Worm (Caenorhabditis elegans) whole organism, L2 larva: ENCODE results near the gene gcy-25.
A peak's percentile ranks its signal among the peaks of the same experiment; 100 is the strongest.

Experiments used
- C34F6.9 ChIP-seq: fragments of 150-350 bp; optimal IDR thresholded peaks from 2 replicates; lab custom pipeline; 2014; ENCODE audit warnings: missing biosample characterization, missing genetic modification characterization
- F13H6.1 ChIP-seq: sonication (generic microtip); optimal IDR thresholded peaks from 2 replicates; lab custom pipeline; 2016; ENCODE audit warnings: missing genetic modification characterization, missing compliant biosample characterization
- R02D3.7 ChIP-seq: fragments of 150-350 bp; optimal IDR thresholded peaks from 2 replicates; lab custom pipeline; 2014; ENCODE audit warnings: missing biosample characterization, missing genetic modification characterization
- Y55F3AM.14 ChIP-seq: fragments of 200-800 bp; sonication (Bioruptor generic); optimal IDR thresholded peaks from 2 replicates; lab custom pipeline; 2018; ENCODE audit warnings: mild to moderate bottlenecking, missing genetic modification characterization, missing compliant biosample characterization
- ZK546.5 ChIP-seq: sonication (generic microtip); optimal IDR thresholded peaks from 2 replicates; lab custom pipeline; 2017; ENCODE audit warnings: missing biosample characterization, missing genetic modification characterization
- alr-1 ChIP-seq: fragments of 150-350 bp; optimal IDR thresholded peaks from 2 replicates; lab custom pipeline; 2014; ENCODE audit warnings: missing biosample characterization, missing genetic modification characterization
- aly-2 ChIP-seq: fragments of 150-350 bp; optimal IDR thresholded peaks from 2 replicates; lab custom pipeline; 2014; ENCODE audit warnings: missing biosample characterization, missing genetic modification characterization
- ama-1 ChIP-seq: fragments of 150-350 bp; optimal IDR thresholded peaks from 2 replicates; lab custom pipeline; 2018; ENCODE audit warnings: inconsistent platforms
- ceh-16 ChIP-seq: fragments of 150-350 bp; optimal IDR thresholded peaks from 2 replicates; lab custom pipeline; 2014; ENCODE audit warnings: missing biosample characterization, missing genetic modification characterization
- ceh-82 ChIP-seq: fragments of 150-350 bp; optimal IDR thresholded peaks from 2 replicates; lab custom pipeline; 2014; ENCODE audit warnings: missing biosample characterization, missing genetic modification characterization
- crh-2 ChIP-seq: sonication (generic microtip); optimal IDR thresholded peaks from 2 replicates; lab custom pipeline; 2017; ENCODE audit warnings: missing biosample characterization, missing genetic modification characterization
- dmd-4 ChIP-seq: sonication (generic microtip); optimal IDR thresholded peaks from 2 replicates; lab custom pipeline; 2017; ENCODE audit warnings: missing biosample characterization, missing genetic modification characterization
- elt-1 ChIP-seq: fragments of 150-350 bp; optimal IDR thresholded peaks from 2 replicates; lab custom pipeline; 2014; ENCODE audit warnings: missing biosample characterization, missing genetic modification characterization
- elt-3 ChIP-seq: sonication (generic microtip); optimal IDR thresholded peaks from 2 replicates; lab custom pipeline; 2017; ENCODE audit warnings: missing biosample characterization, missing genetic modification characterization
- fos-1 ChIP-seq: fragments of 150-350 bp; optimal IDR thresholded peaks from 2 replicates; lab custom pipeline; 2014; ENCODE audit warnings: missing biosample characterization, missing genetic modification characterization
- gmeb-1 ChIP-seq: fragments of 150-350 bp; optimal IDR thresholded peaks from 2 replicates; lab custom pipeline; 2014; ENCODE audit warnings: missing biosample characterization, missing genetic modification characterization
- lin-13 ChIP-seq: fragments of 150-350 bp; optimal IDR thresholded peaks from 2 replicates; lab custom pipeline; 2014; ENCODE audit warnings: missing biosample characterization, missing genetic modification reagents, missing genetic modification characterization
- lin-39 ChIP-seq: fragments of 150-350 bp; optimal IDR thresholded peaks from 2 replicates; lab custom pipeline; 2014; ENCODE audit warnings: missing biosample characterization, missing genetic modification reagents, missing genetic modification characterization
- lsy-2 ChIP-seq, 2 experiments: fragments of 150-350 bp in 1 of 2; sonication (generic microtip) in 1 of 2; optimal IDR thresholded peaks; 2 replicates each; lab custom pipeline; 2014 to 2017; ENCODE audit warnings: missing biosample characterization in 2 of 2, missing genetic modification characterization in 2 of 2
- mab-5 ChIP-seq: fragments of 150-350 bp; optimal IDR thresholded peaks from 2 replicates; lab custom pipeline; 2014; ENCODE audit warnings: missing biosample characterization, missing genetic modification characterization
- mbf-1 ChIP-seq: sonication (generic microtip); optimal IDR thresholded peaks from 2 replicates; lab custom pipeline; 2017; ENCODE audit warnings: missing biosample characterization, missing genetic modification characterization
- mdl-1 ChIP-seq, 2 experiments: fragments of 150-350 bp in 1 of 2; sonication (generic microtip) in 1 of 2; optimal IDR thresholded peaks; 2 replicates each; lab custom pipeline; 2017; ENCODE audit warnings: missing biosample characterization in 2 of 2, missing genetic modification characterization in 2 of 2
- nhr-10 ChIP-seq: sonication (generic microtip); optimal IDR thresholded peaks from 2 replicates; lab custom pipeline; 2017; ENCODE audit warnings: missing biosample characterization, missing genetic modification characterization
- nhr-12 ChIP-seq: fragments of 150-350 bp; optimal IDR thresholded peaks from 2 replicates; lab custom pipeline; 2014; ENCODE audit warnings: missing biosample characterization, missing genetic modification characterization
- nhr-129 ChIP-seq: fragments of 150-350 bp; optimal IDR thresholded peaks from 2 replicates; lab custom pipeline; 2014; ENCODE audit warnings: missing biosample characterization, missing genetic modification characterization
- nhr-21 ChIP-seq: fragments of 150-350 bp; optimal IDR thresholded peaks from 2 replicates; lab custom pipeline; 2014; ENCODE audit warnings: missing biosample characterization, missing genetic modification characterization
- nhr-23 ChIP-seq: fragments of 150-350 bp; optimal IDR thresholded peaks from 2 replicates; lab custom pipeline; 2014; ENCODE audit warnings: missing biosample characterization, missing genetic modification reagents, missing genetic modification characterization
- nhr-237 ChIP-seq: fragments of 150-350 bp; optimal IDR thresholded peaks from 2 replicates; lab custom pipeline; 2014; ENCODE audit warnings: missing biosample characterization, missing genetic modification characterization
- nhr-25 ChIP-seq: fragments of 150-350 bp; sonication (generic microtip); optimal IDR thresholded peaks from 3 replicates; lab custom pipeline; 2014; ENCODE audit warnings: missing biosample characterization, missing genetic modification characterization
- nhr-6 ChIP-seq: fragments of 150-350 bp; optimal IDR thresholded peaks from 2 replicates; lab custom pipeline; 2014; ENCODE audit warnings: missing biosample characterization, missing genetic modification characterization
- peb-1 ChIP-seq: fragments of 150-350 bp; optimal IDR thresholded peaks from 2 replicates; lab custom pipeline; 2014; ENCODE audit warnings: missing biosample characterization, missing genetic modification characterization
- sem-4 ChIP-seq: fragments of 150-350 bp; optimal IDR thresholded peaks from 2 replicates; lab custom pipeline; 2014; ENCODE audit warnings: missing biosample characterization, missing genetic modification reagents, missing genetic modification characterization
- skn-1 ChIP-seq: sonication (generic microtip); optimal IDR thresholded peaks from 2 replicates; lab custom pipeline; 2017; ENCODE audit warnings: missing biosample characterization, missing genetic modification characterization
- sma-3 ChIP-seq: sonication (generic microtip); optimal IDR thresholded peaks from 2 replicates; lab custom pipeline; 2016; ENCODE audit warnings: missing genetic modification reagents, missing genetic modification characterization, missing compliant biosample characterization
- sma-9 ChIP-seq, 2 experiments: fragments of 150-350 bp in 1 of 2; sonication (generic microtip) in 1 of 2; optimal IDR thresholded peaks; 2 replicates each; lab custom pipeline; 2014 to 2016; ENCODE audit warnings: missing genetic modification characterization in 2 of 2, mild to moderate bottlenecking in 1 of 2, missing biosample characterization in 1 of 2, missing compliant biosample characterization in 1 of 2, missing genetic modification reagents in 1 of 2, moderate library complexity in 1 of 2
- snpc-4 ChIP-seq: fragments of 150-350 bp; optimal IDR thresholded peaks from 2 replicates; lab custom pipeline; 2014; ENCODE audit warnings: missing biosample characterization, missing genetic modification characterization
- unc-55 ChIP-seq: fragments of 150-350 bp; sonication (generic microtip); optimal IDR thresholded peaks from 3 replicates; lab custom pipeline; 2014; ENCODE audit warnings: missing biosample characterization, missing genetic modification reagents, missing genetic modification characterization
- unc-62 ChIP-seq: fragments of 150-350 bp; optimal IDR thresholded peaks from 2 replicates; lab custom pipeline; 2014; ENCODE audit warnings: missing biosample characterization, missing genetic modification reagents, missing genetic modification characterization
- ztf-1 ChIP-seq: fragments of 200-800 bp; sonication (Bioruptor generic); conservative IDR thresholded peaks from 2 replicates; pipeline ENCODE4 v1.3.6; 2022; ENCODE audit warnings: missing genetic modification characterization, missing compliant biosample characterization
- ztf-11 ChIP-seq: sonication (generic microtip); optimal IDR thresholded peaks from 2 replicates; lab custom pipeline; 2017; ENCODE audit warnings: missing biosample characterization, missing genetic modification characterization
- ztf-4 ChIP-seq: fragments of 150-350 bp; optimal IDR thresholded peaks from 2 replicates; lab custom pipeline; 2014; ENCODE audit warnings: missing biosample characterization, missing genetic modification characterization

Gene gcy-25

DNA sequence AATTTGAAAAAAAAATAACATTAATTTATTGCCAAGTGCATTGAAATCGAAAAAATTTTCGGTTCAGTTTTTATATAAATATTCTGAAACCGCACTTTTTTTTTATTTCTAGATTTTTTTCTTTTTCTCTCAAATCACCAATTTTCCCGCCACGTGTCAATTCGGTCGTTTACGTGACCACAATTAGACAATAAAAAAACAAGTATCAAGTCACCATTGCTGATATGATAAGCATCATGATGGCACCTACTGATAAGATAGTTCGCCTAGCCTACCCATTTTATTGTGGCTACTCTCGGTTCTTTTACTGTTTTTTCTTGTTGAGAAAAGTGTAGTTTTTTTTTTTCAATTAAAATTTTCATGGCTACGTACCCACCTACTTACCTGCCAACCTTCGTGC is 57.1 kb downstream of the gcy-25 start:
- TF ChIP-seq lsy-2 (tag; optimal IDR thresholded peaks at IDR 0.05; lab: Kevin White, UChicago): no peak
- peak; percentile 90 for TF ChIP-seq crh-2 (tag; lab: Kevin White, UChicago)
- TF ChIP-seq skn-1 (tag; lab: Kevin White, UChicago): peak; percentile 27
- peak; percentile 82 for TF ChIP-seq fos-1
- no peak for TF ChIP-seq ztf-4 (tag; lab: Kevin White, UChicago)
- peak; percentile 39 for TF ChIP-seq gmeb-1 (tag; lab: Kevin White, UChicago)

DNA sequence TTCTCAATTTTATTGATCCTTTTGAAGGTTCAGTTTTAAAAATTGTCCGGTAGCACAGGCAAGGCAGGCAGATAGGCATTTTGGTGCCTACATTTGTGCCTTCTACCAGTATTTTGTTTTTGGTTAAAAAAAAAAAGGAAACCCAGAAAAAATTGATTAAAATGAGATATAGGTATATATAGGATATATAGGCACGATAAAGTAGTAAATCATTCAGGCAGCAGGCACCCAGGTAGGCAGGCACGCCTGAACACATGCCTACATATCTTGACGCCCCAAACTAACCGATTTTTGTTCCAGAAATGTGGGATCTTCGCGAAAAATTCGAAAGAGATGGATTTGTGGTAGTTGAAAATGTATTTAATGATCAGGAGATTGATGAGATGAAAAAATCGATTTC is 57.5 kb downstream of the gcy-25 start, which contains the start of gene Y105C5B.9:
TSS of gene Y105C5B.9 (plus strand) at position 301 of the 400 bp plus-strand sequence.
- TF ChIP-seq aly-2 (tag; lab: Kevin White, UChicago) (no peak), sem-4 (tag; lab: Kevin White, UChicago) (no peak), lin-39 (tag; lab: Kevin White, UChicago) (no peak), ztf-1 (GFP tag; lab: Robert Waterston, UW) (no peak), ceh-82 (no peak), nhr-237 (tag; lab: Kevin White, UChicago) (no peak), unc-62 (no peak), nhr-25 (no peak), snpc-4 (tag; lab: Kevin White, UChicago) (no peak), mab-5 (no peak), elt-1 (tag; lab: Kevin White, UChicago) (no peak), nhr-21 (tag; lab: Kevin White, UChicago) (no peak), dmd-4 (tag; lab: Kevin White, UChicago) (no peak), crh-2 (tag; lab: Kevin White, UChicago) (no peak), peb-1 (no peak)

DNA sequence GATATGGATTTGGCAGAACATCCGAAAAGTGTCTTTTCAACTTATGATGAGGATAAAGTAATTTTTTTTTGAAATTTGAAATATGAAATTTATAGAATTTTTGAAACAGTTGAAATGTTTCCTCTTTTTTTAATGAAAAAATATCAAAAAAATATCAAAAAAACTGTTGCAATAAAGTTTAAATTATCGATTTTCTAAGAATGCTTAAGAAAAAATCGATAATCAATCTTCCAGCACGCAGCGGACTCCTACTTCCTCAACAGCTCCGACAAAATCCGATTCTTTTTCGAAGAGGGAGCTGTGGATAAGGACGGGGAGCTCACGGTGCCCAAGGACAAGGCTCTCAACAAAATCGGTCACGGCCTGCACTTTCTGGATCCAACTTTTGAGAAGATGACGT is 58.0 kb downstream of the gcy-25 start:
- TF ChIP-seq ama-1 (lab: Kevin White, UChicago) (no peak), mbf-1 (no peak), snpc-4 (tag; lab: Kevin White, UChicago) (no peak), alr-1 (tag; lab: Kevin White, UChicago) (no peak), nhr-21 (tag; lab: Kevin White, UChicago) (no peak), ztf-11 (tag; lab: Kevin White, UChicago) (no peak), elt-1 (tag; lab: Kevin White, UChicago) (no peak)
- TF ChIP-seq, all 48 proteins: peak for 0

DNA sequence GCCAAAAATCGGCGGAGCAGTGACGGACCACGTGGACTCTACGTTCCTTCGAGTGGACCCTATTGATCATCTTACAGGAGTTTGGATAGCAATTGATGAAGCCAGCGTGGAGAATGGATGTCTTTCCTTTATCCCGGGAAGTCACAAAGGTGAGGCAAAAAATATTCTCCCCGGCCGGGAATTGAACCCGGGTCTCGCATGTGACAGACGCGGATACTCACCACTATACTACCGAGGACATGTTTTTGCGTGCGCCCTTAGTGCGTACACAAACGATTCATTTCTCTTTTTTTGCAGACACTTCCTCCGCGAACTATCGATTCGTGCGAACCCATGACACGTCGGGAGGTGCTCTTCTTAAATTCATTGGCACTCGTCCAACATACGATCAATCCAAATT is 58.4 kb downstream of the gcy-25 start:
- no peak for TF ChIP-seq mbf-1
- no peak for TF ChIP-seq nhr-21 (tag; lab: Kevin White, UChicago)
- TF ChIP-seq sma-3 (GFP tag; lab: Kevin White, UChicago): peak; percentile 13
- TF ChIP-seq mdl-1 (tag; optimal IDR thresholded peaks at IDR 0.05; lab: Kevin White, UChicago): peak in 1 of 2 experiments; percentile 1
- TF ChIP-seq elt-3: no peak
- TF ChIP-seq Y55F3AM.14: peak; percentile 5
- TF ChIP-seq unc-55 (GFP tag; lab: Kevin White, UChicago): peak; percentile 34
- peak; percentile 28 for TF ChIP-seq gmeb-1 (tag; lab: Kevin White, UChicago)
- TF ChIP-seq sma-9 (GFP tag; optimal IDR thresholded peaks at IDR 0.05; lab: Kevin White, UChicago): peak; percentile 13
- TF ChIP-seq sma-9 (tag; optimal IDR thresholded peaks at IDR 0.05; lab: Kevin White, UChicago): no peak
- TF ChIP-seq nhr-6 (tag; lab: Kevin White, UChicago): no peak
- TF ChIP-seq nhr-129: peak; percentile 60
- no peak for TF ChIP-seq ZK546.5

DNA sequence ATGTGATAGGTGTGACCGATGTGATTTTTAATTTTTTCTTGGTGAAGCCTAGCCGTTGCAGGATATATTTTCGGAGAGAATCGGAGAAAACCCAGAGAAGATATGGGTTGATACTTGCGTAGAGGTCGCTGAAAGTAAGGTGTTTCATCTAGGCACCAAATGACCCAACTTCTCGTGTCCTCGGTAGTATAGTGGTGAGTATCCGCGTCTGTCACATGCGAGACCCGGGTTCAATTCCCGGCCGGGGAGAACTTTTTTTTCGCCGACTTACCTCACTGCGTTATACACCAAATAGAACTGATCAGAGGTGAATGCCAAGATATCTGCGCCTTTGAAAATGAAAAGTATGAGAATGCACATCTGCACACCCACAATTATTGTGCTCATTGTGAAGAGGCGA is 59.1 kb downstream of the gcy-25 start:
- TF ChIP-seq nhr-10 (tag; lab: Kevin White, UChicago) (no peak), snpc-4 (tag; lab: Kevin White, UChicago) (no peak), mab-5 (no peak), alr-1 (tag; lab: Kevin White, UChicago) (no peak), nhr-12 (tag; lab: Kevin White, UChicago) (no peak), F13H6.1 (peak; percentile 30), ama-1 (lab: Kevin White, UChicago) (no peak), nhr-237 (tag; lab: Kevin White, UChicago) (no peak), nhr-25 (no peak), unc-55 (GFP tag; lab: Kevin White, UChicago) (peak; percentile 16), sma-3 (GFP tag; lab: Kevin White, UChicago) (peak; percentile 14), peb-1 (no peak), crh-2 (tag; lab: Kevin White, UChicago) (peak; percentile 43), nhr-129 (peak; percentile 59), C34F6.9 (tag; lab: Kevin White, UChicago) (peak; percentile 2), ceh-16 (tag; lab: Kevin White, UChicago) (no peak), sma-9 (GFP tag; optimal IDR thresholded peaks at IDR 0.05; lab: Kevin White, UChicago) (peak; percentile 11), sma-9 (tag; optimal IDR thresholded peaks at IDR 0.05; lab: Kevin White, UChicago) (no peak), lin-13 (GFP tag; lab: Kevin White, UChicago) (peak; percentile 50), nhr-21 (tag; lab: Kevin White, UChicago) (peak; percentile 38), dmd-4 (tag; lab: Kevin White, UChicago) (no peak), aly-2 (tag; lab: Kevin White, UChicago) (no peak), skn-1 (tag; lab: Kevin White, UChicago) (no peak), lin-39 (tag; lab: Kevin White, UChicago) (no peak), nhr-23 (tag; lab: Kevin White, UChicago) (no peak), fos-1 (no peak), R02D3.7 (tag; lab: Kevin White, UChicago) (no peak), elt-1 (tag; lab: Kevin White, UChicago) (no peak)
